Worm (Caenorhabditis elegans) whole organism, L1 larva: ENCODE results near the gene W01A11.7.

ENCODE experiments used
- Y116A8C.19 ChIP-seq: sonication (generic microtip); optimal IDR thresholded peaks from 2 replicates; lab custom pipeline; 2016; ENCODE audit warnings: missing compliant biosample characterization, missing genetic modification characterization, borderline replicate concordance
- aly-2 ChIP-seq: fragments of 150-350 bp; optimal IDR thresholded peaks from 2 replicates; lab custom pipeline; 2014; ENCODE audit warnings: missing biosample characterization, missing genetic modification characterization
- blmp-1 ChIP-seq: fragments of 150-350 bp; optimal IDR thresholded peaks from 2 replicates; lab custom pipeline; 2014; ENCODE audit warnings: missing biosample characterization, missing genetic modification characterization
- efl-1 ChIP-seq, 4 experiments: fragments of 150-350 bp; optimal IDR thresholded peaks in 3 of 4; peaks in 1 of 4; 1 replicate in 1 of 4; 2 replicates in 3 of 4; lab custom pipeline; 2014; ENCODE audit warnings: missing biosample characterization in 2 of 4, missing genetic modification characterization in 2 of 4, missing genetic modification reagents in 2 of 4
- elt-2 ChIP-seq: sonication (generic microtip); optimal IDR thresholded peaks from 2 replicates; lab custom pipeline; 2016; ENCODE audit warnings: missing genetic modification characterization, mild to moderate bottlenecking, inconsistent platforms, missing compliant biosample characterization, missing genetic modification reagents
- elt-3 ChIP-seq, 6 experiments: fragments of 150-350 bp in 1 of 6; sonication (generic microtip); optimal IDR thresholded peaks; 2 replicates each; lab custom pipeline; 2017 to 2018; ENCODE audit warnings: missing biosample characterization in 6 of 6, missing genetic modification characterization in 6 of 6, inconsistent platforms in 1 of 6
- lin-13 ChIP-seq: fragments of 150-350 bp; optimal IDR thresholded peaks from 2 replicates; lab custom pipeline; 2014; ENCODE audit warnings: missing biosample characterization, missing genetic modification reagents, missing genetic modification characterization
- nhr-20 ChIP-seq: sonication (generic microtip); optimal IDR thresholded peaks from 2 replicates; lab custom pipeline; 2016; ENCODE audit warnings: mild to moderate bottlenecking, missing genetic modification characterization, missing compliant biosample characterization
- swsn-7 ChIP-seq: sonication (generic microtip); optimal IDR thresholded peaks from 2 replicates; lab custom pipeline; 2016; ENCODE audit warnings: missing genetic modification characterization, missing compliant biosample characterization
- tbx-2 ChIP-seq: sonication (generic microtip); optimal IDR thresholded peaks from 2 replicates; lab custom pipeline; 2016; ENCODE audit warnings: missing genetic modification characterization, missing compliant biosample characterization
- unc-62 ChIP-seq: fragments of 150-350 bp; optimal IDR thresholded peaks from 2 replicates; lab custom pipeline; 2014; ENCODE audit warnings: missing biosample characterization, missing genetic modification reagents, missing genetic modification characterization
- vab-15 ChIP-seq: sonication (generic microtip); optimal IDR thresholded peaks from 2 replicates; lab custom pipeline; 2017; ENCODE audit warnings: missing genotype, mild to moderate bottlenecking, missing genetic modification characterization, missing compliant biosample characterization
- ztf-11 ChIP-seq, 2 experiments: sonication (generic microtip); optimal IDR thresholded peaks; 2 replicates each; lab custom pipeline; 2016 to 2017; ENCODE audit warnings: missing genetic modification characterization in 2 of 2, missing biosample characterization in 1 of 2, missing compliant biosample characterization in 1 of 2

ce11 chrV:6549871-6550270 lies 44.7 kb upstream of the W01A11.7 start, which contains the start of gene lipl-4:
- TF ChIP-seq elt-3 (tag; optimal IDR thresholded peaks at IDR 0.05; lab: Kevin White, UChicago), result no peak
- TF ChIP-seq nhr-20, result no peak
- TF ChIP-seq ztf-11 (tag; optimal IDR thresholded peaks at IDR 0.05; lab: Kevin White, UChicago), result no peak
- TF ChIP-seq swsn-7, result no peak
- TF ChIP-seq unc-62 (GFP tag; lab: Kevin White, UChicago), result no peak
- TF ChIP-seq vab-15 (tag; lab: Kevin White, UChicago), result no peak
- TF ChIP-seq efl-1 (optimal IDR thresholded peaks at IDR 0.05; lab: Kevin White, UChicago), result no peak
- no peak for TF ChIP-seq efl-1 (GFP tag; optimal IDR thresholded peaks at IDR 0.05 in 1 of 2; lab: Kevin White, UChicago)
- TF ChIP-seq aly-2 (tag; lab: Kevin White, UChicago), result no peak
- TF ChIP-seq lin-13 (GFP tag; lab: Kevin White, UChicago), result no peak
- no peak for TF ChIP-seq blmp-1
- no peak for TF ChIP-seq tbx-2 (tag; lab: Kevin White, UChicago)
- no peak for TF ChIP-seq elt-2 (tag; lab: Kevin White, UChicago)
- TF ChIP-seq Y116A8C.19 (tag; lab: Kevin White, UChicago), result no peak
